Worm (Caenorhabditis elegans) whole organism, early embryonic: ENCODE data around the gene clec-230.

Source experiments
- F13C5.2 ChIP-seq: sonication (generic microtip); optimal IDR thresholded peaks from 2 replicates; lab custom pipeline; 2017; ENCODE audit warnings: mild to moderate bottlenecking, missing genetic modification characterization, inconsistent platforms, missing compliant biosample characterization
- aly-1 ChIP-seq: sonication (generic microtip); optimal IDR thresholded peaks from 2 replicates; lab custom pipeline; 2016; ENCODE audit warnings: missing genetic modification characterization, missing compliant biosample characterization
- ama-1 ChIP-seq: fragments of 150-350 bp; optimal IDR thresholded peaks from 2 replicates; lab custom pipeline; 2014
- ceh-13 ChIP-seq: fragments of 200-800 bp; sonication (Bioruptor generic); optimal IDR thresholded peaks from 2 replicates; lab custom pipeline; 2018; ENCODE audit warnings: mild to moderate bottlenecking, missing genetic modification characterization, missing compliant biosample characterization
- ceh-36 ChIP-seq: sonication (generic microtip); optimal IDR thresholded peaks from 2 replicates; lab custom pipeline; 2016; ENCODE audit warnings: missing genetic modification characterization, inconsistent platforms, missing compliant biosample characterization
- ets-7 ChIP-seq: sonication (generic microtip); optimal IDR thresholded peaks from 2 replicates; lab custom pipeline; 2016; ENCODE audit warnings: missing genotype, missing genetic modification characterization, missing compliant biosample characterization
- flt-1 ChIP-seq: fragments of 200-800 bp; sonication (Bioruptor generic); IDR thresholded peaks from 2 replicates; pipeline ENCODE4 v1.3.6; 2022; ENCODE audit warnings: missing genetic modification characterization, missing compliant biosample characterization
- hmbx-1 ChIP-seq: sonication (generic microtip); optimal IDR thresholded peaks from 2 replicates; lab custom pipeline; 2016; ENCODE audit warnings: mild to moderate bottlenecking, missing genetic modification characterization, missing compliant biosample characterization
- hmg-4 ChIP-seq: fragments of 200-800 bp; sonication (Bioruptor generic); optimal IDR thresholded peaks from 2 replicates; lab custom pipeline; 2018; ENCODE audit warnings: mild to moderate bottlenecking, missing genetic modification characterization, missing compliant biosample characterization
- pes-1 ChIP-seq: fragments of 200-800 bp; sonication (Bioruptor generic); IDR thresholded peaks from 2 replicates; pipeline ENCODE4 v1.3.6; 2022; ENCODE audit warnings: missing genetic modification reagents, missing genetic modification characterization, missing compliant biosample characterization
- scrt-1 ChIP-seq: fragments of 200-800 bp; sonication (Bioruptor generic); IDR thresholded peaks from 2 replicates; pipeline ENCODE4 v1.3.6; 2022; ENCODE audit warnings: missing genetic modification characterization, missing compliant biosample characterization
- sea-1 ChIP-seq: fragments of 200-800 bp; sonication (Bioruptor generic); conservative IDR thresholded peaks from 2 replicates; pipeline ENCODE4 v1.3.6; 2022; ENCODE audit warnings: missing genetic modification characterization, missing compliant biosample characterization
- tbx-37 ChIP-seq: fragments of 200-800 bp; sonication (Bioruptor generic); conservative IDR thresholded peaks from 2 replicates; pipeline ENCODE4 v1.3.6; 2022; ENCODE audit warnings: missing genetic modification reagents, missing genetic modification characterization, missing compliant biosample characterization
- tra-4 ChIP-seq: sonication (generic microtip); optimal IDR thresholded peaks from 2 replicates; lab custom pipeline; 2017; ENCODE audit warnings: missing genetic modification characterization, missing compliant biosample characterization

DNA sequence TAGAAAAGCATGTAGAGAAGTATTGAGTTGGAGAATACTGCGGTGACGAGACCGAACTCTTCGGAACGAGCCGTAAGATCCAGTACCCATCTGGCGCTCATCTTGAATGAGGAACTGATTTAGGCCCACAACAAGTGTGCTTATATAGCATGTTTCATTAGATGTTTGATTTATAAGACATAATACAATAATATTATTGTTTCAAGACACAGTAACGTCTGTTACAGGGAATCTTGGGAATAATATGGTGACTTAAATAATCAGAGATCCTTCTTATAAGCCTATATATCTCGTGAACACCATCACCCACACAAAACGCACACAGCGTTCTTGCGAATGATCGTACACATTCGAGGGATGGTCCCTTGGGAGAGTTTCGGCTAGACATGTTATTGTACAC, 34.8 kb upstream of the clec-230 start, which contains the start of gene str-88:
- TF ChIP-seq ama-1 (lab: Kevin White, UChicago) (no peak), ceh-13 (GFP tag; lab: Kevin White, UChicago) (no peak), F13C5.2 (tag; lab: Kevin White, UChicago) (no peak), hmbx-1 (no peak), tbx-37 (GFP tag; lab: Robert Waterston, UW) (no peak), aly-1 (tag; lab: Kevin White, UChicago) (no peak), hmg-4 (GFP tag; lab: Kevin White, UChicago) (no peak), flt-1 (GFP tag; lab: Robert Waterston, UW) (no peak), sea-1 (no peak), scrt-1 (GFP tag; lab: Robert Waterston, UW) (no peak), pes-1 (no peak), tra-4 (no peak), ceh-36 (no peak), ets-7 (tag; lab: Kevin White, UChicago) (no peak)
